Fruit fly (Drosophila melanogaster) whole organism, prepupa: Measurements from ENCODE around the gene CG6901.

Experiments
- Blimp-1 ChIP-seq: fragments of 200-800 bp; sonication (Bioruptor generic); optimal IDR thresholded peaks from 3 replicates; lab custom pipeline; 2017; ENCODE audit warnings: missing biosample characterization, missing genetic modification characterization, mild to moderate bottlenecking, moderate library complexity, missing genetic modification reagents
- CG3032 ChIP-seq: fragments of 200-800 bp; optimal IDR thresholded peaks from 2 replicates; lab custom pipeline; 2019; ENCODE audit warnings: missing biosample characterization, mild to moderate bottlenecking, missing genetic modification characterization, moderate library complexity
- CG34406 ChIP-seq: fragments of 200-800 bp; sonication (Bioruptor generic); optimal IDR thresholded peaks from 3 replicates; lab custom pipeline; 2016; ENCODE audit warnings: missing biosample characterization, missing genetic modification characterization
- CG9139 ChIP-seq: fragments of 200-800 bp; sonication (Bioruptor generic); optimal IDR thresholded peaks from 3 replicates; lab custom pipeline; 2017; ENCODE audit warnings: missing biosample characterization, mild to moderate bottlenecking, missing genetic modification characterization
- Eip93F ChIP-seq: fragments of 200-800 bp; sonication (Bioruptor generic); optimal IDR thresholded peaks from 2 replicates; lab custom pipeline; 2016; ENCODE audit warnings: missing biosample characterization, mild to moderate bottlenecking, missing genetic modification characterization
- Hr4 ChIP-seq: fragments of 200-800 bp; sonication (Bioruptor generic); optimal IDR thresholded peaks from 3 replicates; lab custom pipeline; 2016; ENCODE audit warnings: missing biosample characterization, missing genetic modification characterization
- Met ChIP-seq: fragments of 200-800 bp; sonication (Bioruptor generic); optimal IDR thresholded peaks from 3 replicates; lab custom pipeline; 2016; ENCODE audit warnings: missing biosample characterization, missing genetic modification characterization
- acj6 ChIP-seq: fragments of 200-800 bp; sonication (Bioruptor generic); optimal IDR thresholded peaks from 3 replicates; lab custom pipeline; 2016; ENCODE audit warnings: missing biosample characterization, missing genetic modification characterization
- cyc ChIP-seq: fragments of 200-800 bp; sonication (Bioruptor generic); optimal IDR thresholded peaks from 3 replicates; lab custom pipeline; 2016; ENCODE audit warnings: missing biosample characterization, missing genetic modification characterization
- dac ChIP-seq: fragments of 200-800 bp; sonication (Bioruptor generic); optimal IDR thresholded peaks from 2 replicates; lab custom pipeline; 2017; ENCODE audit warnings: missing biosample characterization, mild to moderate bottlenecking, missing genetic modification characterization

- TF ChIP-seq CG3032 (tag; lab: Kevin White, UChicago) (no peak), CG9139 (GFP tag; lab: Kevin White, UChicago) (no peak), Hr4 (no peak), Met (GFP tag; lab: Kevin White, UChicago) (no peak), acj6 (GFP tag; lab: Kevin White, UChicago) (no peak), cyc (GFP tag; lab: Kevin White, UChicago) (no peak), dac (GFP tag; lab: Kevin White, UChicago) (no peak), Eip93F (GFP tag; lab: Kevin White, UChicago) (no peak), CG34406 (GFP tag; lab: Kevin White, UChicago) (no peak), Blimp-1 (GFP tag; lab: Kevin White, UChicago) (no peak)
Observed at dm6 chr3R:16329797-16330196, 6.6 kb downstream of the CG6901 start.
